Worm (Caenorhabditis elegans): ENCODE measurements around the gene H13N06.2.

H13N06.2 gene

ce11 chrX:15469957-15470548, 17.9 kb upstream of the H13N06.2 start:
- TF ChIP-seq rcor-1 (GFP tag; IDR thresholded peaks at IDR 0.05) (no peak), let-607 (tag; optimal IDR thresholded peaks at IDR 0.05) (no peak), ets-4 (GFP tag; optimal IDR thresholded peaks at IDR 0.05) (no peak), F57A8.1 (GFP tag; optimal IDR thresholded peaks at IDR 0.05) (no peak), lsl-1 (GFP tag; optimal IDR thresholded peaks at IDR 0.05) (no peak), K12H6.12 (tag; optimal IDR thresholded peaks at IDR 0.05) (no peak), rpc-1 (optimal IDR thresholded peaks at IDR 0.05) (no peak), rpc-1 (tag; optimal IDR thresholded peaks at IDR 0.05) (no peak), aptf-3 (GFP tag; IDR thresholded peaks at IDR 0.05) (no peak), him-1 (tag; optimal IDR thresholded peaks at IDR 0.05) (no peak)

ce11 chrX:15477309-15477708, 10.6 kb upstream of the H13N06.2 start, which contains the start of gene exc-1:
Gene exc-1, minus strand, starts transcription at chrX:15477409.
- TF ChIP-seq ztf-25 (GFP tag; IDR thresholded peaks at IDR 0.05) (no peak), pbrm-1 (GFP tag; IDR thresholded peaks at IDR 0.05) (no peak)

- TF ChIP-seq nhr-90 (tag; optimal IDR thresholded peaks at IDR 0.05) (no peak), rcor-1 (GFP tag; IDR thresholded peaks at IDR 0.05) (no peak), F52B5.7 (tag; optimal IDR thresholded peaks at IDR 0.05) (no peak), F49E8.2 (tag; optimal IDR thresholded peaks at IDR 0.05; ENCODE audit: insufficient read depth) (no peak), ztf-25 (GFP tag; IDR thresholded peaks at IDR 0.05) (no peak), K12H6.12 (tag; optimal IDR thresholded peaks at IDR 0.05) (no peak), dox-1 (GFP tag; IDR thresholded peaks at IDR 0.05) (no peak), ceh-79 (tag; optimal IDR thresholded peaks at IDR 0.05) (no peak), zfh-2 (GFP tag; conservative IDR thresholded peaks at IDR 0.05) (no peak), Y79H2A.3 (GFP tag; conservative IDR thresholded peaks at IDR 0.05) (no peak), ceh-100 (GFP tag; IDR thresholded peaks at IDR 0.05) (no peak), C06A6.2 (GFP tag; conservative IDR thresholded peaks at IDR 0.05) (no peak), lin-54 (GFP tag; optimal IDR thresholded peaks at IDR 0.05) (no peak), ets-4 (GFP tag; optimal IDR thresholded peaks at IDR 0.05) (no peak), snpc-1.1 (tag; optimal IDR thresholded peaks at IDR 0.05; ENCODE audit: insufficient read depth) (no peak), madf-8 (GFP tag; conservative IDR thresholded peaks at IDR 0.05) (no peak), ceh-91 (GFP tag; IDR thresholded peaks at IDR 0.05) (no peak), sdz-38 (tag; optimal IDR thresholded peaks at IDR 0.05) (no peak)
Observed at ce11 chrX:15478717-15479116, 9.2 kb upstream of the H13N06.2 start, which contains the start of gene gcy-36. Gene gcy-36, plus strand, starts transcription at chrX:15479017.

ce11 chrX:15481978-15482377, 5.9 kb upstream of the H13N06.2 start:
- TF ChIP-seq hsf-1 (GFP tag; IDR thresholded peaks at IDR 0.05): peak; percentile 91

- no peak for TF ChIP-seq K12H6.12 (tag; optimal IDR thresholded peaks at IDR 0.05)
- no peak for TF ChIP-seq akir-1 (GFP tag; optimal IDR thresholded peaks at IDR 0.05)
- no peak for TF ChIP-seq madf-10 (tag; optimal IDR thresholded peaks at IDR 0.05)
- TF ChIP-seq snpc-3.4 (tag; optimal IDR thresholded peaks at IDR 0.05): no peak
- no peak for TF ChIP-seq zfh-2 (GFP tag; conservative IDR thresholded peaks at IDR 0.05)
- no peak for TF ChIP-seq dpl-1 (GFP tag; optimal IDR thresholded peaks at IDR 0.05)
- TF ChIP-seq fkh-3 (tag; optimal IDR thresholded peaks at IDR 0.05): no peak
- TF ChIP-seq let-607 (tag; optimal IDR thresholded peaks at IDR 0.05): no peak
- no peak for TF ChIP-seq nhr-80 (tag; optimal IDR thresholded peaks at IDR 0.05)
- TF ChIP-seq F22D6.2 (tag; optimal IDR thresholded peaks at IDR 0.05): no peak
- TF ChIP-seq ZK185.1 (tag; optimal IDR thresholded peaks at IDR 0.05; ENCODE audit: poor library complexity, severe bottlenecking): no peak
- TF ChIP-seq lin-35 (GFP tag; optimal IDR thresholded peaks at IDR 0.05): no peak
- no peak for TF ChIP-seq athp-1 (tag; optimal IDR thresholded peaks at IDR 0.05)
- no peak for TF ChIP-seq ceh-27 (GFP tag; optimal IDR thresholded peaks at IDR 0.05)
- no peak for TF ChIP-seq Y95B8A.8 (GFP tag; IDR thresholded peaks at IDR 0.05)
Observed at ce11 chrX:15485262-15485661, 2.6 kb upstream of the H13N06.2 start.

Data from whole organism, young adult.